Worm (Caenorhabditis elegans): ENCODE results near the gene set-2.

- TF ChIP-seq fkh-10 (GFP tag; optimal IDR thresholded peaks at IDR 0.05) (no peak), nhr-76 (tag; optimal IDR thresholded peaks at IDR 0.05) (no peak), tbx-2 (tag; optimal IDR thresholded peaks at IDR 0.05) (no peak), nhr-25 (tag; optimal IDR thresholded peaks at IDR 0.05) (no peak), ZK546.5 (tag; optimal IDR thresholded peaks at IDR 0.05) (no peak), lin-15B (tag; optimal IDR thresholded peaks at IDR 0.05) (no peak), ztf-11 (tag; optimal IDR thresholded peaks at IDR 0.05) (no peak), egl-27 (tag; optimal IDR thresholded peaks at IDR 0.05) (no peak), daf-12 (tag; optimal IDR thresholded peaks at IDR 0.05) (no peak)
Observed at ce11 chrIII:4937022-4937421, 7.0 kb upstream of the set-2 start, which contains the start of gene fsn-1.

All from whole organism, L3 larva.